Fruit fly (Drosophila melanogaster) whole organism, prepupa: ENCODE data around the gene mRpL15.
A peak's percentile ranks its signal among the peaks of the same experiment; 100 is the strongest.

Source experiments
- Blimp-1 ChIP-seq: fragments of 200-800 bp; sonication (Bioruptor generic); optimal IDR thresholded peaks from 3 replicates; lab custom pipeline; 2017; ENCODE audit warnings: missing biosample characterization, missing genetic modification characterization, mild to moderate bottlenecking, moderate library complexity, missing genetic modification reagents
- CG10631 ChIP-seq: fragments of 200-800 bp; sonication (Bioruptor generic); optimal IDR thresholded peaks from 2 replicates; lab custom pipeline; 2016; ENCODE audit warnings: missing biosample characterization, missing genetic modification characterization
- CG10669 ChIP-seq: fragments of 200-800 bp; sonication (Bioruptor generic); optimal IDR thresholded peaks from 3 replicates; lab custom pipeline; 2018; ENCODE audit warnings: missing biosample characterization, mild to moderate bottlenecking, missing genetic modification characterization, moderate library complexity
- CG15336 ChIP-seq: fragments of 200-800 bp; sonication (Bioruptor generic); IDR thresholded peaks from 2 replicates; pipeline ENCODE4 v1.3.6; 2022; ENCODE audit warnings: missing biosample characterization, missing genetic modification characterization
- CG16779 ChIP-seq: fragments of 200-800 bp; sonication (Bioruptor generic); optimal IDR thresholded peaks from 3 replicates; lab custom pipeline; 2017; ENCODE audit warnings: missing biosample characterization, mild to moderate bottlenecking, missing genetic modification characterization
- CG3032 ChIP-seq: fragments of 200-800 bp; optimal IDR thresholded peaks from 2 replicates; lab custom pipeline; 2019; ENCODE audit warnings: missing biosample characterization, mild to moderate bottlenecking, missing genetic modification characterization, moderate library complexity
- CG31627 ChIP-seq: fragments of 200-800 bp; sonication (Bioruptor generic); optimal IDR thresholded peaks from 3 replicates; lab custom pipeline; 2016; ENCODE audit warnings: missing biosample characterization, missing genetic modification characterization
- CG32006 ChIP-seq: fragments of 200-800 bp; sonication (Bioruptor generic); optimal IDR thresholded peaks from 3 replicates; lab custom pipeline; 2017; ENCODE audit warnings: missing biosample characterization, mild to moderate bottlenecking, missing genetic modification characterization
- CG34406 ChIP-seq: fragments of 200-800 bp; sonication (Bioruptor generic); optimal IDR thresholded peaks from 3 replicates; lab custom pipeline; 2016; ENCODE audit warnings: missing biosample characterization, missing genetic modification characterization
- CG3919 ChIP-seq: fragments of 200-800 bp; sonication (Bioruptor generic); optimal IDR thresholded peaks from 3 replicates; lab custom pipeline; 2016; ENCODE audit warnings: missing biosample characterization, missing genetic modification characterization
- CG4318 ChIP-seq: fragments of 200-800 bp; sonication (Bioruptor generic); optimal IDR thresholded peaks from 3 replicates; lab custom pipeline; 2017; ENCODE audit warnings: missing biosample characterization, mild to moderate bottlenecking, missing genetic modification characterization
- CG6792 ChIP-seq: fragments of 200-800 bp; sonication (Bioruptor generic); optimal IDR thresholded peaks from 3 replicates; lab custom pipeline; 2016; ENCODE audit warnings: missing biosample characterization, missing genetic modification characterization
- CG7368 ChIP-seq: fragments of 200-800 bp; sonication (Bioruptor generic); optimal IDR thresholded peaks from 3 replicates; lab custom pipeline; 2016; ENCODE audit warnings: missing biosample characterization, missing genetic modification characterization
- CG8319 ChIP-seq: fragments of 200-800 bp; sonication (Bioruptor generic); optimal IDR thresholded peaks from 3 replicates; lab custom pipeline; 2016; ENCODE audit warnings: missing biosample characterization, missing genetic modification characterization
- CG8632 ChIP-seq: fragments of 200-800 bp; sonication (Bioruptor generic); optimal IDR thresholded peaks from 3 replicates; lab custom pipeline; 2016; ENCODE audit warnings: missing biosample characterization, missing genetic modification characterization
- CG9139 ChIP-seq: fragments of 200-800 bp; sonication (Bioruptor generic); optimal IDR thresholded peaks from 3 replicates; lab custom pipeline; 2017; ENCODE audit warnings: missing biosample characterization, mild to moderate bottlenecking, missing genetic modification characterization
- Eip78C ChIP-seq: fragments of 200-800 bp; sonication (Bioruptor generic); peaks from one replicate; lab custom pipeline; 2016; ENCODE audit warnings: missing biosample characterization, missing genetic modification characterization
- Ets21C ChIP-seq: fragments of 200-800 bp; sonication (Bioruptor generic); optimal IDR thresholded peaks from 3 replicates; lab custom pipeline; 2016; ENCODE audit warnings: missing biosample characterization, missing genetic modification characterization
- Ets96B ChIP-seq: fragments of 200-800 bp; optimal IDR thresholded peaks from 2 replicates; lab custom pipeline; 2019; ENCODE audit warnings: missing biosample characterization, mild to moderate bottlenecking, missing genetic modification characterization, moderate library complexity
- Gug ChIP-seq: fragments of 200-800 bp; sonication (Bioruptor generic); IDR thresholded peaks from 2 replicates; pipeline ENCODE4 v1.3.6; 2022; ENCODE audit warnings: missing biosample characterization, missing genetic modification characterization
- Hr38 ChIP-seq: sonication (Bioruptor generic); optimal IDR thresholded peaks from 2 replicates; lab custom pipeline; 2016; ENCODE audit warnings: missing biosample characterization, missing genetic modification characterization
- Hr39 ChIP-seq: fragments of 200-800 bp; sonication (Bioruptor generic); optimal IDR thresholded peaks from 2 replicates; lab custom pipeline; 2016; ENCODE audit warnings: missing biosample characterization, missing genetic modification characterization
- Hr4 ChIP-seq: fragments of 200-800 bp; sonication (Bioruptor generic); optimal IDR thresholded peaks from 3 replicates; lab custom pipeline; 2016; ENCODE audit warnings: missing biosample characterization, missing genetic modification characterization
- Lpt ChIP-seq: fragments of 200-800 bp; sonication (Bioruptor generic); optimal IDR thresholded peaks from 3 replicates; lab custom pipeline; 2016; ENCODE audit warnings: missing biosample characterization, missing genetic modification characterization
- Met ChIP-seq: fragments of 200-800 bp; sonication (Bioruptor generic); optimal IDR thresholded peaks from 3 replicates; lab custom pipeline; 2016; ENCODE audit warnings: missing biosample characterization, missing genetic modification characterization
- Smox ChIP-seq: fragments of 200-800 bp; sonication (Bioruptor generic); optimal IDR thresholded peaks from 3 replicates; lab custom pipeline; 2016; ENCODE audit warnings: missing biosample characterization, missing genetic modification characterization
- Sox14 ChIP-seq: fragments of 200-800 bp; sonication (Bioruptor generic); optimal IDR thresholded peaks from 3 replicates; lab custom pipeline; 2016; ENCODE audit warnings: missing biosample characterization, missing genetic modification characterization
- achi ChIP-seq: fragments of 200-800 bp; sonication (Bioruptor generic); optimal IDR thresholded peaks from 3 replicates; lab custom pipeline; 2016; ENCODE audit warnings: missing biosample characterization, missing genetic modification characterization
- acj6 ChIP-seq: fragments of 200-800 bp; sonication (Bioruptor generic); optimal IDR thresholded peaks from 3 replicates; lab custom pipeline; 2016; ENCODE audit warnings: missing biosample characterization, missing genetic modification characterization
- dac ChIP-seq: fragments of 200-800 bp; sonication (Bioruptor generic); optimal IDR thresholded peaks from 2 replicates; lab custom pipeline; 2017; ENCODE audit warnings: missing biosample characterization, mild to moderate bottlenecking, missing genetic modification characterization
- dsx ChIP-seq: fragments of 200-800 bp; optimal IDR thresholded peaks from 3 replicates; lab custom pipeline; 2019; ENCODE audit warnings: missing biosample characterization, mild to moderate bottlenecking, missing genetic modification characterization, moderate library complexity; ENCODE audit not compliant: poor library complexity, severe bottlenecking
- eg ChIP-seq: fragments of 200-800 bp; sonication (Bioruptor generic); IDR thresholded peaks from 3 replicates; pipeline ENCODE4 v1.3.6; 2022; ENCODE audit warnings: missing biosample characterization, missing genetic modification characterization
- esn ChIP-seq: fragments of 200-800 bp; sonication (Bioruptor generic); optimal IDR thresholded peaks from 2 replicates; lab custom pipeline; 2016; ENCODE audit warnings: missing biosample characterization, mild to moderate bottlenecking, missing genetic modification characterization, moderate library complexity
- fd85E ChIP-seq: fragments of 200-800 bp; sonication (Bioruptor generic); optimal IDR thresholded peaks from 3 replicates; lab custom pipeline; 2016; ENCODE audit warnings: missing biosample characterization, missing genetic modification characterization
- fkh ChIP-seq: fragments of 200-800 bp; sonication (Bioruptor generic); optimal IDR thresholded peaks from 3 replicates; lab custom pipeline; 2017; ENCODE audit warnings: missing biosample characterization, mild to moderate bottlenecking, missing genetic modification characterization, moderate library complexity
- lz ChIP-seq: fragments of 200-800 bp; sonication (Bioruptor generic); optimal IDR thresholded peaks from 3 replicates; lab custom pipeline; 2016; ENCODE audit warnings: missing biosample characterization, missing genetic modification characterization
- net ChIP-seq: fragments of 200-800 bp; sonication (Bioruptor generic); optimal IDR thresholded peaks from 3 replicates; lab custom pipeline; 2016; ENCODE audit warnings: missing biosample characterization, missing genetic modification characterization
- pdm3 ChIP-seq: fragments of 200-800 bp; sonication (Bioruptor generic); optimal IDR thresholded peaks from 3 replicates; lab custom pipeline; 2016; ENCODE audit warnings: missing biosample characterization, missing genetic modification characterization
- salr ChIP-seq, 2 experiments: fragments of 200-800 bp; sonication (Bioruptor generic); optimal IDR thresholded peaks; 3 replicates each; lab custom pipeline; 2016 to 2018; ENCODE audit warnings: missing biosample characterization in 2 of 2, missing genetic modification characterization in 2 of 2, mild to moderate bottlenecking in 1 of 2
- spab ChIP-seq: fragments of 200-800 bp; sonication (Bioruptor generic); optimal IDR thresholded peaks from 2 replicates; lab custom pipeline; 2017; ENCODE audit warnings: missing biosample characterization, mild to moderate bottlenecking, missing genetic modification characterization, missing genetic modification reagents
- ss ChIP-seq, 2 experiments: fragments of 200-800 bp; sonication (Bioruptor generic); optimal IDR thresholded peaks; 2 replicates in 1 of 2; 3 replicates in 1 of 2; lab custom pipeline; 2017 to 2018; ENCODE audit warnings: mild to moderate bottlenecking in 2 of 2, missing biosample characterization in 2 of 2, missing genetic modification characterization in 2 of 2, moderate library complexity in 1 of 2
- svp ChIP-seq: fragments of 200-800 bp; sonication (Bioruptor generic); peaks from one replicate; lab custom pipeline; 2016; ENCODE audit warnings: missing biosample characterization, missing genetic modification characterization
- topi ChIP-seq: fragments of 200-800 bp; sonication (Bioruptor generic); optimal IDR thresholded peaks from 3 replicates; lab custom pipeline; 2016; ENCODE audit warnings: missing biosample characterization, missing genetic modification characterization
- vri ChIP-seq: fragments of 200-800 bp; sonication (Bioruptor generic); optimal IDR thresholded peaks from 3 replicates; lab custom pipeline; 2016; ENCODE audit warnings: missing biosample characterization, mild to moderate bottlenecking, missing genetic modification characterization

mRpL15 gene

dm6 chr3L:20474789-20475208, 38.8 kb upstream of the mRpL15 start (continued):
- TF ChIP-seq Blimp-1 (peak; percentile 63), CG16779 (peak; percentile 74), Ets96B (tag; lab: Kevin White, UChicago) (peak; percentile 81), acj6 (GFP tag; lab: Kevin White, UChicago) (peak; percentile 83), Hr4 (GFP tag; lab: Kevin White, UChicago) (peak; percentile 89), Smox (GFP tag; lab: Kevin White, UChicago) (peak; percentile 87), dac (GFP tag; lab: Kevin White, UChicago) (peak; percentile 65), spab (peak; percentile 60), Eip78C (GFP tag; lab: Kevin White, UChicago) (peak; percentile 96), esn (GFP tag; lab: Kevin White, UChicago) (peak; percentile 92), CG6792 (peak; percentile 85), CG4318 (peak; percentile 85), net (GFP tag; lab: Kevin White, UChicago) (peak; percentile 92)

- TF ChIP-seq CG10669 (GFP tag; lab: Kevin White, UChicago): no peak
- TF ChIP-seq vri: peak; percentile 52
- TF ChIP-seq, all 60 proteins: peak for 1
These were observed 38.3 kb upstream of the mRpL15 start, which contains the start of gene isoQC for dm6 chr3L:20474197-20474788. Gene isoQC, plus strand, starts transcription at chr3L:20474466.

DNA sequence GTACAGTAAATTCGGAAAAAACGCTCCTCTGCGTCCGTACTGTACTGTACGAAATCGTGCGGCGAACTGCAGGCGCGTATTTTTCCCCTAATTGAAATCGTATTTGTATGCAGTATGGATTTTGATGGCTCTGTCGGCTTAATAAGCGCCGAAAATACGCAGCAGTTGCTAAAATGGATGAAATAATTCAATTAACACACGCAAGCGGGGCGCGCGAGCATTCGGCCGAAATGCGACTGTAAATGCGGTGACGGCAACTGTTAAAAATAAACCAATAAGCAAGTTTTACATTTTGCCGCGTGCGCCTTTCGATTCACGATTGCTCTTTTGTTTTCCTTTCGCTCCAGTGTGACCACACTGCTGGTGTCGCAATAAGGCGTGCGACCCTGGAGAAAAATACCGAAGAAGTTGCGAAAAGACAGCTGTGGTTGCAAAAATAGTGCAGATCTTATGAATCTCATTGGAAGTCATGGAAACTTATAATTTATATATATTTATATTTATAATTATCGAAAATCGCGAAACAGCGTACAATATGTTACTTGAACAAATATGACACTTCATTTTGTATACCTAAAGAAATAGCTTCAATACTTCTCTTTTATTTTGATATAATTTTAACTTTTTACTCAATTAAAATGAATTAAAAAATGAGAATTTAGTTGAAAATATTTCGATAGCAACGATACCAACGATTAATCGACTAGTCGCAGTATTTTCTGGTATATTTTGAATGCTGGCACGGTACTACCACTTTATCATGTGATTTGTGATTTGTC, 37.2 kb upstream of the mRpL15 start, which contains the start of the genes CG32428 and CG5969:
Gene CG32428 (minus strand): TSS at position 703 of the 779 bp plus-strand sequence.
Gene CG5969 (plus strand): TSS at position 763 of the 779 bp plus-strand sequence.
- TF ChIP-seq eg (peak; percentile 90), Gug (GFP tag; lab: Robert Waterston, UW) (peak; percentile 71), CG34406 (GFP tag; lab: Kevin White, UChicago) (peak; percentile 80), fd85E (peak; percentile 33), CG3032 (peak; percentile 84), CG32006 (GFP tag; lab: Kevin White, UChicago) (peak; percentile 80), topi (GFP tag; lab: Kevin White, UChicago) (peak; percentile 16), spab (peak; percentile 28), vri (peak; percentile 65), Hr39 (GFP tag; lab: Kevin White, UChicago) (peak; percentile 51), Lpt (GFP tag; lab: Kevin White, UChicago) (no peak), Sox14 (peak; percentile 64), esn (GFP tag; lab: Kevin White, UChicago) (peak; percentile 62), CG7368 (GFP tag; lab: Kevin White, UChicago) (peak; percentile 61), svp (GFP tag; lab: Kevin White, UChicago) (peak; percentile 85), lz (GFP tag; lab: Kevin White, UChicago) (peak; percentile 45), CG4318 (peak; percentile 68), ss (GFP tag; optimal IDR thresholded peaks at IDR 0.05; lab: Kevin White, UChicago) (peak; percentile 38 to 64), CG9139 (GFP tag; lab: Kevin White, UChicago) (no peak), Blimp-1 (peak; percentile 46), CG3919 (GFP tag; lab: Kevin White, UChicago) (peak; percentile 74), net (GFP tag; lab: Kevin White, UChicago) (peak; percentile 57), Hr38 (no peak), dac (GFP tag; lab: Kevin White, UChicago) (peak; percentile 16), CG31627 (GFP tag; lab: Kevin White, UChicago) (peak; percentile 47), achi (GFP tag; lab: Kevin White, UChicago) (peak; percentile 81), CG10669 (GFP tag; lab: Kevin White, UChicago) (peak; percentile 71), Hr4 (GFP tag; lab: Kevin White, UChicago) (peak; percentile 62), Ets21C (peak; percentile 34), CG8319 (GFP tag; lab: Kevin White, UChicago) (peak; percentile 28), salr (GFP tag; optimal IDR thresholded peaks at IDR 0.05; lab: Kevin White, UChicago) (peak; percentile 27 to 52), fkh (peak; percentile 61), Met (GFP tag; lab: Kevin White, UChicago) (peak; percentile 47), pdm3 (GFP tag; lab: Kevin White, UChicago) (peak; percentile 62), CG15336 (GFP tag; lab: Robert Waterston, UW) (peak; percentile 83), Smox (GFP tag; lab: Kevin White, UChicago) (peak; percentile 50), CG10631 (GFP tag; lab: Kevin White, UChicago) (peak; percentile 79), CG8632 (peak; percentile 75), CG6792 (peak; percentile 60), dsx (GFP tag; lab: Kevin White, UChicago) (peak; percentile 64)
